Fruit fly (Drosophila melanogaster) whole organism, embryonic: Measurements from ENCODE around the gene CBP.

Experiments used
- ATbp ChIP-seq: fragments of 200-800 bp; sonication (Bioruptor generic); optimal IDR thresholded peaks from 2 replicates; lab custom pipeline; 2017; ENCODE audit warnings: missing biosample characterization, mild to moderate bottlenecking, missing genetic modification characterization, missing genetic modification reagents
- Atf-2 ChIP-seq: fragments of 200-800 bp; sonication (Bioruptor generic); optimal IDR thresholded peaks from 2 replicates; lab custom pipeline; 2016; ENCODE audit warnings: missing biosample characterization, missing genetic modification characterization
- CG12769 ChIP-seq: fragments of 200-800 bp; sonication (Bioruptor generic); optimal IDR thresholded peaks from 2 replicates; lab custom pipeline; 2019; ENCODE audit warnings: missing biosample characterization, mild to moderate bottlenecking, missing genetic modification characterization, moderate library complexity
- CG13424 ChIP-seq: fragments of 200-800 bp; sonication (Bioruptor generic); optimal IDR thresholded peaks from 2 replicates; lab custom pipeline; 2019; ENCODE audit warnings: missing biosample characterization, mild to moderate bottlenecking, missing genetic modification characterization, moderate library complexity
- CG14965 ChIP-seq: fragments of 200-800 bp; sonication (Bioruptor generic); optimal IDR thresholded peaks from 2 replicates; lab custom pipeline; 2016; ENCODE audit warnings: missing biosample characterization, missing genetic modification characterization, borderline replicate concordance
- CG1602 ChIP-seq: fragments of 200-800 bp; sonication (Bioruptor generic); optimal IDR thresholded peaks from 3 replicates; lab custom pipeline; 2016; ENCODE audit warnings: missing biosample characterization, missing genetic modification characterization
- CG1603 ChIP-seq: fragments of 200-800 bp; sonication (Bioruptor generic); optimal IDR thresholded peaks from 2 replicates; lab custom pipeline; 2019; ENCODE audit warnings: missing biosample characterization, mild to moderate bottlenecking, missing genetic modification characterization, moderate library complexity
- CG18476 ChIP-seq: fragments of 200-800 bp; sonication (Bioruptor generic); optimal IDR thresholded peaks from 2 replicates; lab custom pipeline; 2016; ENCODE audit warnings: missing biosample characterization, mild to moderate bottlenecking, missing genetic modification characterization
- CG2199 ChIP-seq: fragments of 200-800 bp; sonication (Bioruptor generic); IDR thresholded peaks from 3 replicates; pipeline ENCODE4 v1.3.6; 2022; ENCODE audit warnings: missing biosample characterization, missing genetic modification characterization
- CG3065 ChIP-seq: fragments of 200-800 bp; sonication (Bioruptor generic); optimal IDR thresholded peaks from 2 replicates; lab custom pipeline; 2016; ENCODE audit warnings: missing biosample characterization, missing genetic modification characterization
- CG3163 ChIP-seq: fragments of 200-800 bp; sonication (Bioruptor generic); optimal IDR thresholded peaks from 3 replicates; lab custom pipeline; 2016; ENCODE audit warnings: missing biosample characterization, missing genetic modification characterization
- CG32767 ChIP-seq: fragments of 200-800 bp; sonication (Bioruptor generic); IDR thresholded peaks from 2 replicates; pipeline ENCODE4 v1.3.6; 2022; ENCODE audit warnings: missing biosample characterization, missing genetic modification characterization
- CG33557 ChIP-seq: fragments of 200-800 bp; sonication (Bioruptor generic); optimal IDR thresholded peaks from 2 replicates; lab custom pipeline; 2019; ENCODE audit warnings: missing biosample characterization, mild to moderate bottlenecking, missing genetic modification characterization, moderate library complexity
- CG5245 ChIP-seq: fragments of 200-800 bp; sonication (Bioruptor generic); optimal IDR thresholded peaks from 3 replicates; lab custom pipeline; 2016; ENCODE audit warnings: missing biosample characterization, missing genetic modification characterization
- CG6683 ChIP-seq: fragments of 200-800 bp; sonication (Bioruptor generic); optimal IDR thresholded peaks from 2 replicates; lab custom pipeline; 2017; ENCODE audit warnings: missing biosample characterization, mild to moderate bottlenecking, missing genetic modification characterization, missing genetic modification reagents
- CG6791 ChIP-seq: fragments of 200-800 bp; sonication (Bioruptor generic); IDR thresholded peaks from 3 replicates; pipeline ENCODE4 v1.3.6; 2022; ENCODE audit warnings: missing biosample characterization, missing genetic modification characterization; ENCODE audit not compliant: partially characterized antibody
- CG6813 ChIP-seq: fragments of 200-800 bp; sonication (Bioruptor generic); optimal IDR thresholded peaks from 2 replicates; lab custom pipeline; 2017; ENCODE audit warnings: missing biosample characterization, missing genetic modification characterization, mild to moderate bottlenecking, moderate library complexity, missing genetic modification reagents
- CG9797 ChIP-seq: fragments of 200-800 bp; sonication (Bioruptor generic); optimal IDR thresholded peaks from 3 replicates; lab custom pipeline; 2018; ENCODE audit warnings: missing biosample characterization, mild to moderate bottlenecking, missing genetic modification characterization
- CHES-1-like ChIP-seq: fragments of 200-800 bp; sonication (Bioruptor generic); optimal IDR thresholded peaks from 2 replicates; lab custom pipeline; 2016; ENCODE audit warnings: missing biosample characterization, missing genetic modification characterization
- CrebB ChIP-seq: fragments of 200-800 bp; sonication (Bioruptor generic); optimal IDR thresholded peaks from 3 replicates; lab custom pipeline; 2018; ENCODE audit warnings: missing biosample characterization, mild to moderate bottlenecking, missing genetic modification characterization
- Dek ChIP-seq: fragments of 200-800 bp; sonication (Bioruptor generic); optimal IDR thresholded peaks from 3 replicates; lab custom pipeline; 2019; ENCODE audit warnings: missing biosample characterization, mild to moderate bottlenecking, missing genetic modification characterization, moderate library complexity
- E2f2 ChIP-seq: fragments of 200-800 bp; sonication (Bioruptor generic); IDR thresholded peaks from 2 replicates; pipeline ENCODE4 v1.3.6; 2022; ENCODE audit warnings: missing biosample characterization, missing genetic modification characterization
- ERR ChIP-seq: fragments of 200-800 bp; sonication (Bioruptor generic); optimal IDR thresholded peaks from 2 replicates; lab custom pipeline; 2016; ENCODE audit warnings: missing biosample characterization, missing genetic modification characterization
- Ets97D ChIP-seq: fragments of 200-800 bp; sonication (Bioruptor generic); optimal IDR thresholded peaks from 3 replicates; lab custom pipeline; 2016; ENCODE audit warnings: missing biosample characterization, missing genetic modification characterization
- Gsc ChIP-seq: fragments of 200-800 bp; sonication (Bioruptor generic); IDR thresholded peaks from 2 replicates; pipeline ENCODE4 v1.3.6; 2022; ENCODE audit warnings: missing biosample characterization, missing genetic modification characterization
- Myb ChIP-seq: fragments of 200-800 bp; sonication (Bioruptor generic); optimal IDR thresholded peaks from 2 replicates; lab custom pipeline; 2016; ENCODE audit warnings: missing biosample characterization, missing genetic modification characterization
- Sox100B ChIP-seq: fragments of 200-800 bp; sonication (Bioruptor generic); optimal IDR thresholded peaks from 3 replicates; lab custom pipeline; 2018; ENCODE audit warnings: missing biosample characterization, mild to moderate bottlenecking, missing genetic modification characterization
- Tbp ChIP-seq: fragments of >200 bp; optimal IDR thresholded peaks from 2 replicates; lab custom pipeline; 2018; ENCODE audit warnings: missing biosample characterization, missing genetic modification characterization
- ab ChIP-seq: fragments of 200-800 bp; sonication (Bioruptor generic); optimal IDR thresholded peaks from 2 replicates; lab custom pipeline; 2016; ENCODE audit warnings: missing biosample characterization, missing genetic modification characterization
- abd-A ChIP-seq: fragments of 200-800 bp; sonication (Bioruptor generic); optimal IDR thresholded peaks from 3 replicates; lab custom pipeline; 2019; ENCODE audit warnings: missing biosample characterization, mild to moderate bottlenecking, missing genetic modification characterization, moderate library complexity
- aop ChIP-seq: fragments of 200-800 bp; sonication (Bioruptor generic); IDR thresholded peaks from 2 replicates; pipeline ENCODE4 v1.3.6; 2022; ENCODE audit warnings: missing biosample characterization, missing genetic modification characterization
- bigmax ChIP-seq: fragments of 200-800 bp; sonication (Bioruptor generic); optimal IDR thresholded peaks from 2 replicates; lab custom pipeline; 2018; ENCODE audit warnings: missing biosample characterization, mild to moderate bottlenecking, missing genetic modification characterization
- bsh ChIP-seq, 2 experiments: fragments of 200-800 bp; sonication (Bioruptor generic); optimal IDR thresholded peaks; 2 replicates each; lab custom pipeline; 2017 to 2018; ENCODE audit warnings: mild to moderate bottlenecking in 2 of 2, missing biosample characterization in 2 of 2, missing genetic modification characterization in 2 of 2, moderate library complexity in 1 of 2
- caup ChIP-seq: fragments of 200-800 bp; sonication (Bioruptor generic); optimal IDR thresholded peaks from 3 replicates; lab custom pipeline; 2017; ENCODE audit warnings: missing biosample characterization, mild to moderate bottlenecking, missing genetic modification characterization, moderate library complexity; ENCODE audit not compliant: severe bottlenecking
- chif ChIP-seq, 2 experiments: fragments of 200-800 bp; sonication (Bioruptor generic); optimal IDR thresholded peaks; 3 replicates each; lab custom pipeline; 2016; ENCODE audit warnings: missing biosample characterization in 2 of 2, missing genetic modification characterization in 2 of 2
- corto ChIP-seq: fragments of 200-800 bp; sonication (Bioruptor generic); optimal IDR thresholded peaks from 2 replicates; lab custom pipeline; 2016; ENCODE audit warnings: missing biosample characterization, mild to moderate bottlenecking, missing genetic modification characterization, moderate library complexity
- crol ChIP-seq: fragments of 200-800 bp; sonication (Bioruptor generic); IDR thresholded peaks from 2 replicates; pipeline ENCODE4 v1.3.6; 2022; ENCODE audit warnings: missing biosample characterization, missing genetic modification characterization
- dmrt99B ChIP-seq: fragments of 200-800 bp; sonication (Bioruptor generic); optimal IDR thresholded peaks from 2 replicates; lab custom pipeline; 2018; ENCODE audit warnings: missing biosample characterization, mild to moderate bottlenecking, missing genetic modification characterization, moderate library complexity
- gsb-n ChIP-seq: fragments of 200-800 bp; sonication (Bioruptor generic); optimal IDR thresholded peaks from 3 replicates; lab custom pipeline; 2018; ENCODE audit warnings: missing biosample characterization, mild to moderate bottlenecking, missing genetic modification characterization
- hb ChIP-seq: fragments of 200-800 bp; sonication (Bioruptor generic); IDR thresholded peaks from 3 replicates; pipeline ENCODE4 v1.3.6; 2022; ENCODE audit warnings: missing biosample characterization, missing genetic modification characterization; ENCODE audit not compliant: partially characterized antibody
- peb ChIP-seq: fragments of 200-800 bp; sonication (Bioruptor generic); IDR thresholded peaks from 2 replicates; pipeline ENCODE4 v1.3.6; 2022; ENCODE audit warnings: missing biosample characterization, missing genetic modification characterization
- pita ChIP-seq: fragments of 200-800 bp; sonication (Bioruptor generic); optimal IDR thresholded peaks from 2 replicates; lab custom pipeline; 2017; ENCODE audit warnings: missing biosample characterization, mild to moderate bottlenecking, missing genetic modification characterization
- rib ChIP-seq: fragments of 200-800 bp; sonication (Bioruptor generic); IDR thresholded peaks from 2 replicates; pipeline ENCODE4 v1.3.6; 2022; ENCODE audit warnings: missing biosample characterization, missing genetic modification characterization
- seq ChIP-seq: fragments of 200-800 bp; sonication (Bioruptor generic); IDR thresholded peaks from 2 replicates; pipeline ENCODE4 v1.3.6; 2022; ENCODE audit warnings: missing biosample characterization, missing genetic modification characterization
- sisA ChIP-seq: fragments of 200-800 bp; sonication (Bioruptor generic); IDR thresholded peaks from 2 replicates; pipeline ENCODE4 v1.3.6; 2022; ENCODE audit warnings: missing biosample characterization, missing genetic modification characterization
- tio ChIP-seq: fragments of 200-800 bp; sonication (Bioruptor generic); optimal IDR thresholded peaks from 2 replicates; lab custom pipeline; 2017; ENCODE audit warnings: missing biosample characterization, missing genetic modification characterization, inconsistent platforms
- tll ChIP-seq, 2 experiments: fragments of 200-800 bp in 1 of 2; fragments of >200 bp in 1 of 2; sonication (Bioruptor generic) in 1 of 2; optimal IDR thresholded peaks; 2 replicates each; lab custom pipeline; 2017 to 2019; ENCODE audit warnings: missing biosample characterization in 2 of 2, missing genetic modification characterization in 2 of 2, mild to moderate bottlenecking in 1 of 2, moderate library complexity in 1 of 2
- tna ChIP-seq: fragments of 200-800 bp; sonication (Bioruptor generic); IDR thresholded peaks from 2 replicates; pipeline ENCODE4 v1.3.6; 2022; ENCODE audit warnings: missing biosample characterization, missing genetic modification characterization; ENCODE audit not compliant: partially characterized antibody

CBP gene

DNA sequence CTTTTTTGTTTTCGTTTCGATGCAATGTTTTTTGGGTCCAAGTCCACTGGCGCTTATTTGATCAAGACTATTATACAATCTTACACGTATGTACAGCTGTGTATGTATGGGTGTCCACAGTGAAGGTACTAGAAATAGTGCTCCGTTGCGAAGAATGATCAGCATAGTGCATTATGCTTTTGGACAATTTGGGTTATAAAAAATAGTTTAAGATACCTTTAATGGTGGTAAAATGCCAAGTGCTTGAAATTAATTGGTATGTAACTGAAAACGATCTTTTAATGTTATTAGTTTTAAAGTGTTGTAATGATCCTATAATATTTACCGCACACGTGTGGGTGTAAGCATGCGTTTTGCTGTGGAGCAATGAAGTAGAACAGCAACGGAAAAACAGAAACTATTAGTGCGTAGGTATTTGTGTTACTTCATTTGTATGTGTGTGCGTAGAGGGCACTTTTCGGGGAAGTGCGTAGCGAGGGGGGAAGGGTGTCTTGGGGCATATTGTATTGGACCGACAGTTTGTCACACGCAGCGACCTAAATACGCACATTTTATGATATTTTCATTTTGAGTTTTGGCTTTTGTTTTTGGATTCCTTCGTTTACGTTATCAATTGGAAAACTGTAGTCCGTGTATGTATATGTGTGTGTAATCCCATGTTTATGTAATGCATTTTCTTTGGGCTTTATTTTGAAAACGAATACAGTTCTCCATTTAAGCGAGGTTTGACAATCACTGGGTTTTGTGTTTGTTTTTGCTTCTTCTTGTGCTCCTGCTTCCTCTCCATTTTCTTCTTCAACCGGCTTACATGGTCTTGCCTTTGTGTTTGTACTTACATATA, 811 bp upstream of the CBP start (continued):
- TF ChIP-seq bigmax (GFP tag; lab: Kevin White, UChicago) (no peak), pita (GFP tag; lab: Kevin White, UChicago) (no peak), CG1602 (GFP tag; lab: Kevin White, UChicago) (peak; percentile 90), abd-A (tag; lab: Kevin White, UChicago) (peak; percentile 16), hb (GFP tag; lab: Robert Waterston, UW) (no peak), dmrt99B (tag; lab: Kevin White, UChicago) (peak; percentile 97), CG1603 (tag; lab: Kevin White, UChicago) (peak; percentile 98), Tbp (GFP tag; lab: Kevin White, UChicago) (no peak), Sox100B (GFP tag; lab: Kevin White, UChicago) (peak; percentile 91), CG9797 (GFP tag; lab: Kevin White, UChicago) (peak; percentile 3), CHES-1-like (GFP tag; lab: Kevin White, UChicago) (peak; percentile 86), CG6813 (GFP tag; lab: Kevin White, UChicago) (peak; percentile 87), CrebB (tag; lab: Kevin White, UChicago) (peak; percentile 85), gsb-n (tag; lab: Kevin White, UChicago) (peak; percentile 93), Dek (tag; lab: Kevin White, UChicago) (peak; percentile 76), tio (GFP tag; lab: Kevin White, UChicago) (peak; percentile 90), Myb (peak; percentile 72), CG14965 (GFP tag; lab: Kevin White, UChicago) (peak; percentile 56), Atf-2 (GFP tag; lab: Kevin White, UChicago) (peak; percentile 90), tna (no peak), CG6683 (GFP tag; lab: Kevin White, UChicago) (peak; percentile 69), ab (GFP tag; lab: Kevin White, UChicago) (peak; percentile 72), CG5245 (peak; percentile 87)

DNA sequence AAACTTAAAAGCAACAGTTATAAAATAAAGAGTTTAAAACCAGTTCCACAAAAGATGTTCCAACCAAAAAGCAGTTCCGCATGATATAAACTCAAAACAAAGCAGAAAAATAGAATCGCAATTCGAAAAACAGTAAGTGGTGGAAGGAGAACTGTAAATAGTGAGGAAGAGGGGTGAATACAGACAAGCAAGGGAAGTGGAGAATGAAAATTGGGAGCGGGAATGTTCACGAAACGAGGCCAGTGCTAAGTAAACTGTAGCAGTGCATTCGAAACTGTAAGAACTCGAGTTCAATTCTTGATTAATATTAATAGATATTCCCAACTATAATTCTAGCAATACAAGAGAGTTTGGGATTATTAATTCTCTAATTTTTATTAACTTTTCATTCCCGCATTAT, 823 bp downstream of the CBP start:
- TF ChIP-seq crol (GFP tag; lab: Robert Waterston, UW) (peak; percentile 84), Ets97D (GFP tag; lab: Kevin White, UChicago) (no peak), Myb (no peak), CG13424 (tag; lab: Kevin White, UChicago) (no peak), bsh (GFP tag; optimal IDR thresholded peaks at IDR 0.05; lab: Kevin White, UChicago) (no peak), CG6791 (GFP tag; lab: Robert Waterston, UW) (0 out of 3 replicates have a peak, but pooled peaks have one; percentile 8), caup (GFP tag; lab: Kevin White, UChicago) (no peak), peb (no peak), ERR (GFP tag; lab: Kevin White, UChicago) (no peak), corto (no peak), ATbp (GFP tag; lab: Kevin White, UChicago) (no peak), CG2199 (GFP tag; lab: Robert Waterston, UW) (peak; percentile 69; the same call in 2 of the 3 replicates), CG32767 (no peak), E2f2 (GFP tag; lab: Robert Waterston, UW) (no peak), CG3065 (no peak), CG12769 (tag; lab: Kevin White, UChicago) (peak; percentile 35), Gsc (GFP tag; lab: Robert Waterston, UW) (no peak), tll (GFP tag; optimal IDR thresholded peaks at IDR 0.05; lab: Kevin White, UChicago) (no peak), aop (GFP tag; lab: Robert Waterston, UW) (no peak), seq (GFP tag; lab: Robert Waterston, UW) (0 out of 2 replicates have a peak, but pooled peaks have one; percentile 0), chif (GFP tag; optimal IDR thresholded peaks at IDR 0.05; lab: Kevin White, UChicago) (no peak), rib (GFP tag; lab: Robert Waterston, UW) (no peak), CG3163 (GFP tag; lab: Kevin White, UChicago) (no peak), sisA (GFP tag; lab: Robert Waterston, UW) (no peak), CG18476 (GFP tag; lab: Kevin White, UChicago) (no peak), CG33557 (GFP tag; lab: Kevin White, UChicago) (no peak)
